Worm (Caenorhabditis elegans) whole organism, early embryonic: Measurements from ENCODE around the gene E02H9.7.
A peak's percentile ranks its signal among the peaks of the same experiment; 100 is the strongest.

Experiments used
- B0310.2 ChIP-seq: sonication (generic microtip); optimal IDR thresholded peaks from 2 replicates; lab custom pipeline; 2016; ENCODE audit warnings: mild to moderate bottlenecking, missing genetic modification characterization, missing compliant biosample characterization
- F13C5.2 ChIP-seq: sonication (generic microtip); optimal IDR thresholded peaks from 2 replicates; lab custom pipeline; 2017; ENCODE audit warnings: mild to moderate bottlenecking, missing genetic modification characterization, inconsistent platforms, missing compliant biosample characterization
- aly-1 ChIP-seq: sonication (generic microtip); optimal IDR thresholded peaks from 2 replicates; lab custom pipeline; 2016; ENCODE audit warnings: missing genetic modification characterization, missing compliant biosample characterization
- ama-1 ChIP-seq: fragments of 150-350 bp; optimal IDR thresholded peaks from 2 replicates; lab custom pipeline; 2014
- ceh-13 ChIP-seq: fragments of 200-800 bp; sonication (Bioruptor generic); optimal IDR thresholded peaks from 2 replicates; lab custom pipeline; 2018; ENCODE audit warnings: mild to moderate bottlenecking, missing genetic modification characterization, missing compliant biosample characterization
- ceh-36 ChIP-seq: sonication (generic microtip); optimal IDR thresholded peaks from 2 replicates; lab custom pipeline; 2016; ENCODE audit warnings: missing genetic modification characterization, inconsistent platforms, missing compliant biosample characterization
- ets-7 ChIP-seq: sonication (generic microtip); optimal IDR thresholded peaks from 2 replicates; lab custom pipeline; 2016; ENCODE audit warnings: missing genotype, missing genetic modification characterization, missing compliant biosample characterization
- hmg-4 ChIP-seq: fragments of 200-800 bp; sonication (Bioruptor generic); optimal IDR thresholded peaks from 2 replicates; lab custom pipeline; 2018; ENCODE audit warnings: mild to moderate bottlenecking, missing genetic modification characterization, missing compliant biosample characterization
- pes-1 ChIP-seq: fragments of 200-800 bp; sonication (Bioruptor generic); IDR thresholded peaks from 2 replicates; pipeline ENCODE4 v1.3.6; 2022; ENCODE audit warnings: missing genetic modification reagents, missing genetic modification characterization, missing compliant biosample characterization
- scrt-1 ChIP-seq: fragments of 200-800 bp; sonication (Bioruptor generic); IDR thresholded peaks from 2 replicates; pipeline ENCODE4 v1.3.6; 2022; ENCODE audit warnings: missing genetic modification characterization, missing compliant biosample characterization
- sea-1 ChIP-seq: fragments of 200-800 bp; sonication (Bioruptor generic); conservative IDR thresholded peaks from 2 replicates; pipeline ENCODE4 v1.3.6; 2022; ENCODE audit warnings: missing genetic modification characterization, missing compliant biosample characterization
- tbx-11 ChIP-seq: fragments of 200-800 bp; sonication (Bioruptor generic); IDR thresholded peaks from 2 replicates; pipeline ENCODE4 v1.3.6; 2022; ENCODE audit warnings: missing genetic modification characterization, missing compliant biosample characterization
- tbx-37 ChIP-seq: fragments of 200-800 bp; sonication (Bioruptor generic); conservative IDR thresholded peaks from 2 replicates; pipeline ENCODE4 v1.3.6; 2022; ENCODE audit warnings: missing genetic modification reagents, missing genetic modification characterization, missing compliant biosample characterization
- tra-4 ChIP-seq: sonication (generic microtip); optimal IDR thresholded peaks from 2 replicates; lab custom pipeline; 2017; ENCODE audit warnings: missing genetic modification characterization, missing compliant biosample characterization

ce11 chrIII:2487046-2487760 is 41.7 kb upstream of the E02H9.7 start, which contains the start of gene Y54F10AL.1:
- TF ChIP-seq ama-1 (lab: Kevin White, UChicago) (no peak), ets-7 (tag; lab: Kevin White, UChicago) (no peak), scrt-1 (GFP tag; lab: Robert Waterston, UW) (no peak), tbx-11 (no peak), sea-1 (GFP tag; lab: Robert Waterston, UW) (no peak), pes-1 (GFP tag; lab: Robert Waterston, UW) (no peak), ceh-13 (no peak), aly-1 (tag; lab: Kevin White, UChicago) (no peak), tbx-37 (GFP tag; lab: Robert Waterston, UW) (no peak), ceh-36 (tag; lab: Kevin White, UChicago) (peak; percentile 33), F13C5.2 (tag; lab: Kevin White, UChicago) (no peak), hmg-4 (GFP tag; lab: Kevin White, UChicago) (no peak), B0310.2 (tag; lab: Kevin White, UChicago) (no peak), tra-4 (tag; lab: Kevin White, UChicago) (no peak)
